Worm (Caenorhabditis elegans): ENCODE results near the gene nhr-189.

DNA sequence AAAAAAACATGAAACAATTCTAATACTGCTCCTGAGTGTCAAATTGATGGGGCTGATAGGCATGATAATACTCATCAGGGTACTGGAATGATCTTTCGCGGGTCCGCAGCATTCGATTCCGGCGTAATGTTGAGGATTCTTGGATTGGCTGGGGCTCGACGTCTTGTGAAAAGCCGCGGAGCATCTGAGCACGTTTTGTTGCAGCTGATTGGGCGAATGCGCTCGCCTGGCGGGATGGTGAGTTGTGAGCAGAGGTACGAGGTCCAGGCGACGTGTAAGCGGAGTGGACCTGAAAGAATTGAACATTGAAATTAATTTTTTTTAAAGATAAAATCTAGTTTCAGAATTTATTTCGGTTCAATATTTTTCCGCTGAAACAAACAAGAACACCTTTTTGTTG lies 46.0 kb downstream of the nhr-189 start:
- TF ChIP-seq lin-13 (tag; optimal IDR thresholded peaks at IDR 0.05) (no peak), lsy-2 (tag; optimal IDR thresholded peaks at IDR 0.05) (no peak)

All from whole organism, mixed stage, embryonic.